Worm (Caenorhabditis elegans) whole organism, midembryonic: Measurements from ENCODE around the gene srz-20.

Experiments used
- flt-1 ChIP-seq: fragments of 200-800 bp; sonication (Bioruptor generic); IDR thresholded peaks from 2 replicates; pipeline ENCODE4 v1.3.6; 2022; ENCODE audit warnings: missing genetic modification characterization, missing compliant biosample characterization
- med-1 ChIP-seq: sonication (generic microtip); optimal IDR thresholded peaks from 2 replicates; lab custom pipeline; 2017; ENCODE audit warnings: missing genetic modification characterization, mild to moderate bottlenecking, missing compliant biosample characterization, antibody characterized with exemption, missing genetic modification reagents; ENCODE audit not compliant: insufficient read depth

DNA sequence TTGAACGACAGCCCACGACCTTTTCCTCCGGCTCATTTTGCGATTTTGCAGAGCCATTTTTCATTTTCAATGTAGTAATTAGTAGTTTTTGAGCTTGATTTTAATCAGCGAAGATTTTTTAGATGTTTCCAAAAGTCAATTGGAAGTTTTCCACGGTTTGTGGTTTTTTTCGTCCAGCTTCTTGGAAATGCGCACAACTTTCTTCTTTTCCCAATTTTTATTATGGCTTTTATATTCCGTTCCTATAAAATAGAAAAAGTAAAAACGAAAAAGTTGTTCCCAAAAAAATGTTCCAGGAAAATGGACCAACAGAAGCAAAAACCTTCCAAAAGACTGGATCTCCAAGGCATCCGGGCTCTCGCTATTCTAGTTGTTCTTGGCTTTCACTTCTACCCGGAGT is 30.0 kb upstream of the srz-20 start, which contains the start of gene oac-22:
- TF ChIP-seq flt-1: no peak
- no peak for TF ChIP-seq med-1 (GFP tag; lab: Kevin White, UChicago)
